Worm (Caenorhabditis elegans) whole organism, L4 larva: Measurements from ENCODE around the gene rps-14.

ENCODE experiments used
- F37D6.2 ChIP-seq: sonication (generic microtip); optimal IDR thresholded peaks from 2 replicates; lab custom pipeline; 2016; ENCODE audit warnings: mild to moderate bottlenecking, missing genetic modification characterization, missing compliant biosample characterization
- F49E8.2 ChIP-seq: sonication (generic microtip); optimal IDR thresholded peaks from 2 replicates; lab custom pipeline; 2016; ENCODE audit warnings: missing compliant biosample characterization, mild to moderate bottlenecking, missing genetic modification characterization, borderline replicate concordance
- T20F7.1 ChIP-seq: fragments of 200-800 bp; sonication (Bioruptor generic); optimal IDR thresholded peaks from 2 replicates; lab custom pipeline; 2018; ENCODE audit warnings: mild to moderate bottlenecking, missing genetic modification characterization, missing compliant biosample characterization
- Y48G9A.11 ChIP-seq: fragments of 200-800 bp; sonication (Bioruptor generic); IDR thresholded peaks from 2 replicates; pipeline ENCODE4 v1.3.6; 2022; ENCODE audit warnings: missing genetic modification reagents, missing genetic modification characterization, missing compliant biosample characterization
- ZK337.2 ChIP-seq: fragments of 200-800 bp; sonication (Bioruptor generic); IDR thresholded peaks from 2 replicates; pipeline ENCODE4 v1.3.6; 2022; ENCODE audit warnings: missing genetic modification reagents, missing genetic modification characterization, missing compliant biosample characterization
- aly-2 ChIP-seq: sonication (generic microtip); optimal IDR thresholded peaks from 2 replicates; lab custom pipeline; 2018; ENCODE audit warnings: missing biosample characterization, missing genetic modification characterization
- ceh-32 ChIP-seq: sonication (generic microtip); optimal IDR thresholded peaks from 2 replicates; lab custom pipeline; 2016; ENCODE audit warnings: mild to moderate bottlenecking, missing genetic modification characterization, missing compliant biosample characterization; ENCODE audit not compliant: poor library complexity
- cey-2 ChIP-seq: sonication (generic microtip); optimal IDR thresholded peaks from 3 replicates; lab custom pipeline; 2017; ENCODE audit warnings: missing genetic modification characterization, mild to moderate bottlenecking, missing compliant biosample characterization, antibody characterized with exemption, borderline replicate concordance; ENCODE audit not compliant: insufficient read depth
- daf-16 ChIP-seq, 3 experiments: sonication (generic microtip); optimal IDR thresholded peaks; 2 replicates each; lab custom pipeline; 2016 to 2017; ENCODE audit warnings: missing genetic modification characterization in 3 of 3, missing genetic modification reagents in 3 of 3, mild to moderate bottlenecking in 2 of 3, missing compliant biosample characterization in 2 of 3, missing biosample characterization in 1 of 3, moderate library complexity in 1 of 3
- dpl-1 ChIP-seq: fragments of 150-350 bp; optimal IDR thresholded peaks from 2 replicates; lab custom pipeline; 2014; ENCODE audit warnings: missing biosample characterization, missing genetic modification reagents, missing genetic modification characterization
- hmg-1.1 ChIP-seq: fragments of 200-800 bp; sonication (Bioruptor generic); IDR thresholded peaks from 2 replicates; pipeline ENCODE4 v1.3.6; 2022; ENCODE audit warnings: missing genetic modification reagents, missing genetic modification characterization, missing compliant biosample characterization
- jun-1 ChIP-seq: fragments of 150-350 bp; optimal IDR thresholded peaks from 2 replicates; lab custom pipeline; 2014; ENCODE audit warnings: missing biosample characterization, missing genetic modification reagents, missing genetic modification characterization
- lin-15B ChIP-seq: fragments of 150-350 bp; sonication (generic microtip); optimal IDR thresholded peaks from 3 replicates; lab custom pipeline; 2014; ENCODE audit warnings: missing biosample characterization, missing genetic modification characterization
- lsy-2 ChIP-seq, 2 experiments: fragments of 150-350 bp in 1 of 2; sonication (generic microtip) in 1 of 2; optimal IDR thresholded peaks; 2 replicates each; lab custom pipeline; 2014 to 2017; ENCODE audit warnings: missing biosample characterization in 2 of 2, missing genetic modification characterization in 2 of 2
- mes-2 ChIP-seq: sonication (generic microtip); optimal IDR thresholded peaks from 2 replicates; lab custom pipeline; 2016; ENCODE audit warnings: missing genotype, mild to moderate bottlenecking, missing genetic modification characterization, missing compliant biosample characterization; ENCODE audit not compliant: poor library complexity, severe bottlenecking
- nhr-10 ChIP-seq: fragments of 150-350 bp; optimal IDR thresholded peaks from 2 replicates; lab custom pipeline; 2014; ENCODE audit warnings: missing biosample characterization, missing genetic modification characterization
- nhr-102 ChIP-seq: sonication (generic microtip); optimal IDR thresholded peaks from 2 replicates; lab custom pipeline; 2016; ENCODE audit warnings: mild to moderate bottlenecking, missing genetic modification characterization, moderate library complexity, missing compliant biosample characterization
- nhr-48 ChIP-seq: sonication (generic microtip); optimal IDR thresholded peaks from 2 replicates; lab custom pipeline; 2016; ENCODE audit warnings: mild to moderate bottlenecking, missing genetic modification characterization, missing compliant biosample characterization
- php-3 ChIP-seq: fragments of 200-800 bp; sonication (Bioruptor generic); IDR thresholded peaks from 2 replicates; pipeline ENCODE4 v1.3.6; 2022; ENCODE audit warnings: missing genetic modification reagents, missing genetic modification characterization, missing compliant biosample characterization
- saeg-2 ChIP-seq: fragments of 200-800 bp; sonication (Bioruptor generic); IDR thresholded peaks from 2 replicates; pipeline ENCODE4 v1.3.6; 2022; ENCODE audit warnings: missing genetic modification reagents, missing genetic modification characterization, missing compliant biosample characterization
- unc-62 ChIP-seq, 3 experiments: fragments of 150-350 bp in 1 of 3; sonication (generic microtip); optimal IDR thresholded peaks in 2 of 3; peaks in 1 of 3; 1 replicate in 1 of 3; 2 replicates in 2 of 3; lab custom pipeline; 2014 to 2017; ENCODE audit warnings: missing biosample characterization in 3 of 3, missing genetic modification characterization in 3 of 3, missing genetic modification reagents in 3 of 3, missing genotype in 1 of 3
- zag-1 ChIP-seq: fragments of 150-350 bp; optimal IDR thresholded peaks from 2 replicates; lab custom pipeline; 2014; ENCODE audit warnings: missing biosample characterization, missing genetic modification characterization
- zfp-3 ChIP-seq: fragments of 200-800 bp; sonication (Bioruptor generic); conservative IDR thresholded peaks from 2 replicates; pipeline ENCODE4 v1.3.6; 2022; ENCODE audit warnings: missing genetic modification reagents, missing genetic modification characterization, missing compliant biosample characterization
- zip-11 ChIP-seq: fragments of 200-800 bp; sonication (Bioruptor generic); IDR thresholded peaks from 2 replicates; pipeline ENCODE4 v1.3.6; 2022; ENCODE audit warnings: missing genetic modification characterization, missing compliant biosample characterization
- ztf-7 ChIP-seq: fragments of 150-350 bp; optimal IDR thresholded peaks from 2 replicates; lab custom pipeline; 2014; ENCODE audit warnings: missing biosample characterization, missing genetic modification characterization

The rps-14 gene

ce11 chrIII:7138178-7138577 lies 41.2 kb downstream of the rps-14 start, which contains the start of gene B0280.11:
Gene B0280.11 (minus strand): TSS chrIII:7138278.
- TF ChIP-seq F49E8.2 (no peak), php-3 (GFP tag; lab: Robert Waterston, UW) (no peak), unc-62 (GFP tag; optimal IDR thresholded peaks at IDR 0.05 in 1 of 2; lab: Kevin White, UChicago) (no peak), unc-62 (tag; optimal IDR thresholded peaks at IDR 0.05; lab: Kevin White, UChicago) (no peak), lin-15B (tag; lab: Kevin White, UChicago) (no peak), cey-2 (tag; lab: Kevin White, UChicago) (no peak), hmg-1.1 (GFP tag; lab: Robert Waterston, UW) (no peak), ceh-32 (tag; lab: Kevin White, UChicago) (no peak), zfp-3 (GFP tag; lab: Robert Waterston, UW) (no peak), nhr-102 (tag; lab: Kevin White, UChicago) (no peak)

- TF ChIP-seq F37D6.2 (tag; lab: Kevin White, UChicago) (no peak), zip-11 (no peak), jun-1 (tag; lab: Kevin White, UChicago) (no peak), ztf-7 (no peak), mes-2 (tag; lab: Kevin White, UChicago) (no peak), T20F7.1 (GFP tag; lab: Kevin White, UChicago) (no peak), nhr-48 (no peak), nhr-10 (tag; lab: Kevin White, UChicago) (no peak), aly-2 (tag; lab: Kevin White, UChicago) (no peak), nhr-102 (tag; lab: Kevin White, UChicago) (no peak), ZK337.2 (no peak)
- TF ChIP-seq, all 104 proteins: peak for 0
These were observed 43.4 kb downstream of the rps-14 start, which contains the start of gene B0280.17 for ce11 chrIII:7136015-7136414. Gene B0280.17 (minus strand): TSS chrIII:7136115.

- TF ChIP-seq zag-1 (tag; lab: Kevin White, UChicago): no peak
- TF ChIP-seq saeg-2: no peak
- TF ChIP-seq dpl-1: peak; percentile 50
- TF ChIP-seq Y48G9A.11: peak; percentile 81
- no peak for TF ChIP-seq daf-16 (GFP tag; optimal IDR thresholded peaks at IDR 0.05; lab: Kevin White, UChicago)
- peak; percentile 29 for TF ChIP-seq daf-16 (tag; optimal IDR thresholded peaks at IDR 0.05; lab: Kevin White, UChicago)
- peak; percentile 46 for TF ChIP-seq mes-2 (tag; lab: Kevin White, UChicago)
- TF ChIP-seq T20F7.1 (GFP tag; lab: Kevin White, UChicago): peak; percentile 92
- TF ChIP-seq lsy-2 (tag; optimal IDR thresholded peaks at IDR 0.05; lab: Kevin White, UChicago): peak in 1 of 2 experiments; percentile 37
These were observed 45.8 kb downstream of the rps-14 start, which contains the start of the genes pot-1 and ggtb-1 for ce11 chrIII:7133559-7133958. Gene pot-1 (minus strand): TSS chrIII:7133678. Gene ggtb-1 (plus strand): TSS chrIII:7133766.
